Worm (Caenorhabditis elegans) whole organism, L4 larva: ENCODE results near the gene pak-1.

Experiments used
- Y5F2A.4 ChIP-seq: fragments of 200-800 bp; sonication (Bioruptor generic); optimal IDR thresholded peaks from 2 replicates; lab custom pipeline; 2018; ENCODE audit warnings: mild to moderate bottlenecking, missing genetic modification characterization, missing compliant biosample characterization
- aha-1 ChIP-seq: fragments of 150-350 bp; peaks from one replicate; lab custom pipeline; 2014; ENCODE audit warnings: missing biosample characterization, missing genetic modification characterization
- jun-1 ChIP-seq: fragments of 150-350 bp; optimal IDR thresholded peaks from 2 replicates; lab custom pipeline; 2014; ENCODE audit warnings: missing biosample characterization, missing genetic modification reagents, missing genetic modification characterization
- lin-13 ChIP-seq: fragments of 150-350 bp; optimal IDR thresholded peaks from 2 replicates; lab custom pipeline; 2014; ENCODE audit warnings: missing biosample characterization, missing genetic modification reagents, missing genetic modification characterization

DNA sequence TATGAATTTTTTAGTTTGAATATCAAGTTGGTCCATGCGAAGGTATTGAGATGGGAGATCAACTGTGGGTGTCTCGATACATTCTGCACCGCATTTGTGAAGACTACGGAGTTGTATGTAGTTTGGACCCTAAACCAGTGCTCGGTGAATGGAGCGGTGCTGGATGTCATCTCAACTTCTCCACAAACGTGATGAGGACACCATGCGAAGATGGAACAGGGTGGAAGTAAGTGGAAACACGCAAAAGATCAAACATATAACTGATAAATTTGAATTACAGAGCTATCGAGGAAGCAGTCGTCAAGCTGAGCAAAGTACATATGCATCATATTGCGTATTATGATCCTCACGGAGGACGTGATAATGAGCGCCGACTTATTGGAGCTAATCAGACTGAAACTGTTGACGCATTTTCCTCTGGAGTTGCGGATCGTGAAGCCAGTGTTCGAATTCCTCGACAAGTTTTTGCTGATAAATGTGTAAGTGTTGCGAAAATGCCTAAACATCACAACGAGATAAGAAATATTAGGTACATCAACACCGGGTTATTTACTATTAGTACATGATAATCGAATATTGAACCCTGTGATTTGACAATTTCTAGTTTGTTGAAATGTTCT is 10.9 kb upstream of the pak-1 start:
- TF ChIP-seq Y5F2A.4 (GFP tag; lab: Kevin White, UChicago) (no peak), jun-1 (no peak), lin-13 (no peak), aha-1 (tag; lab: Kevin White, UChicago) (peak; percentile 94)
